Worm (Caenorhabditis elegans): ENCODE data around the gene tlk-1.

The tlk-1 gene

DNA sequence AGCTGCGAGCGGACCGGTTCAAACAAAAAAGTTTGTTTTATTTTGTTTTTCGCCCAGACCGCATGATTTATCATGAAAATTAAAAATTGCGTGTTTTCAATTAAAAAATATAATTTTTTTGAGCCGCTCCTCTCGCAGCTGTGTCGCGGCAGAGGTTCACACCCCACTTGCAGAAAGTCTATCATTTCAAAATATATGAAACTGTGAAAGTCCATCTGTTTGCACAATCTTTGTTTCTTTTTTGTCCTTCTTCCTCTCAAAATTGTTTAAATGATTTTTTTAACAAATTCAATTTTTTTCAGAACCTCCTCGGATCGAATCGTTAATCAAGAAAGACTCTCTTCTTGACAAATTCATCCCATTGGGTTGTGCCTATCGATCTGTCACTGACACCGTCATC, at the start of gene tlk-1:
Gene tlk-1, plus strand, starts transcription at position 301 of the 400 bp plus-strand sequence.
- no peak for TF ChIP-seq rnt-1 (tag; optimal IDR thresholded peaks at IDR 0.05)
- TF ChIP-seq nhr-90 (tag; optimal IDR thresholded peaks at IDR 0.05; ENCODE audit: poor library complexity) = no peak
- no peak for TF ChIP-seq zip-4 (GFP tag; optimal IDR thresholded peaks at IDR 0.05)
- TF ChIP-seq sptf-1 (tag; optimal IDR thresholded peaks at IDR 0.05) = no peak
- no peak for TF ChIP-seq swsn-7 (tag; optimal IDR thresholded peaks at IDR 0.05)

DNA sequence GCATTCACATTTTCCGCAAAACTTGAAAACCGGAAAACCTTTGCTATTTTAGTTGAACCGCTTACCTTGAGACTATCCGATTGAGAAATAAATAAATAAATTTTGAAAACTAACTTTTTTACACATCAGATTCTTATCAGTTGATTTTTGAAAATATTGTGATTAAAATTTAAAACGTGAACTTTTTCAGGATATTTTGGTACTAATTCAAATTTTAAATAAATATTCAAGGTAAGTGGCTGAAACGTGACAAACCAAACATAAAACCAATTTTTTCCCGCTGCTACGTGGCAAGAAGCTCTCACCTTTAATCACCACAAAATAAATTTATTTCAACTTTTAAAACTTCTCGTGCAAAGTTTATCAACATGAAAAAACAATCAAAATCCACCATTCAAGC, 47.8 kb upstream of the tlk-1 start, which contains the start of gene C15H7.3:
Gene C15H7.3, minus strand, starts transcription at position 101 of the 400 bp plus-strand sequence.
- TF ChIP-seq elt-3 (tag; optimal IDR thresholded peaks at IDR 0.05) = no peak
- no peak for TF ChIP-seq nhr-47 (tag; optimal IDR thresholded peaks at IDR 0.05)
- TF ChIP-seq pqm-1 (tag; optimal IDR thresholded peaks at IDR 0.05) = no peak
- no peak for TF ChIP-seq unc-30 (tag; optimal IDR thresholded peaks at IDR 0.05)
- TF ChIP-seq xbp-1 (tag; optimal IDR thresholded peaks at IDR 0.05) = no peak
- TF ChIP-seq nhr-84 (tag; optimal IDR thresholded peaks at IDR 0.05) = no peak
- TF ChIP-seq jun-1 (tag; optimal IDR thresholded peaks at IDR 0.05) = no peak
- no peak for TF ChIP-seq nhr-28 (tag; optimal IDR thresholded peaks at IDR 0.05)
- no peak for TF ChIP-seq C34B4.2 (tag; optimal IDR thresholded peaks at IDR 0.05)
- no peak for TF ChIP-seq snu-23 (GFP tag; optimal IDR thresholded peaks at IDR 0.05)
- TF ChIP-seq egl-27 (tag; optimal IDR thresholded peaks at IDR 0.05) = no peak
- TF ChIP-seq pax-3 (tag; optimal IDR thresholded peaks at IDR 0.05) = no peak
- no peak for TF ChIP-seq nhr-20 (tag; optimal IDR thresholded peaks at IDR 0.05)
- TF ChIP-seq ceh-8 (GFP tag; optimal IDR thresholded peaks at IDR 0.05) = no peak

DNA sequence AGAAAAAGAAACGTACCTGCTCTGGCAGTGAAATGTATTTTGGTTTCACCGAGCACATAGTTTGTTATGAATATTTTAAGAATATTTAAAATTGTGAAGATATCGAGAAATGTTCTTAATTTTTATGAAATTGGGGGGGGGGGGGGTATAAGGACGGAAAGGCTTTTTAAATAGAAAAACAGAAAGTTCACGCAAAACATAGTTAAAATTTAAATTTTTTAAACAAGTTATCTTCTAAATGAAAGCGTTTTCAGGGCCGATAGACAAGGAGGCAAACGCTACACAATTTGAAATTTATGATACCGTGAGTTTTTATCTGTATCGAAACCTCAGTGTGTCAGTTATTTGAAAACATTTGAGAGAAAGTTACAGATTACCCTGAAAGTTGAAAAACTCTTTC, 43.9 kb upstream of the tlk-1 start, which contains the start of gene C15H7.4:
Gene C15H7.4, minus strand, starts transcription at position 101 of the 400 bp plus-strand sequence.
- TF ChIP-seq Y116A8C.19 (tag; optimal IDR thresholded peaks at IDR 0.05; ENCODE audit: borderline replicate concordance) (no peak), mdl-1 (tag; optimal IDR thresholded peaks at IDR 0.05) (no peak), swsn-7 (tag; optimal IDR thresholded peaks at IDR 0.05) (no peak), irx-1 (tag; optimal IDR thresholded peaks at IDR 0.05) (no peak), ztf-4 (tag; optimal IDR thresholded peaks at IDR 0.05) (no peak), ama-1 (optimal IDR thresholded peaks at IDR 0.05) (no peak), nhr-90 (tag; optimal IDR thresholded peaks at IDR 0.05; ENCODE audit: poor library complexity) (no peak), ceh-90 (tag; optimal IDR thresholded peaks at IDR 0.05) (no peak), ceh-82 (tag; optimal IDR thresholded peaks at IDR 0.05) (no peak), fkh-4 (tag; optimal IDR thresholded peaks at IDR 0.05; ENCODE audit: borderline replicate concordance) (no peak), pqm-1 (tag; optimal IDR thresholded peaks at IDR 0.05) (no peak), unc-86 (tag; optimal IDR thresholded peaks at IDR 0.05) (no peak)

DNA sequence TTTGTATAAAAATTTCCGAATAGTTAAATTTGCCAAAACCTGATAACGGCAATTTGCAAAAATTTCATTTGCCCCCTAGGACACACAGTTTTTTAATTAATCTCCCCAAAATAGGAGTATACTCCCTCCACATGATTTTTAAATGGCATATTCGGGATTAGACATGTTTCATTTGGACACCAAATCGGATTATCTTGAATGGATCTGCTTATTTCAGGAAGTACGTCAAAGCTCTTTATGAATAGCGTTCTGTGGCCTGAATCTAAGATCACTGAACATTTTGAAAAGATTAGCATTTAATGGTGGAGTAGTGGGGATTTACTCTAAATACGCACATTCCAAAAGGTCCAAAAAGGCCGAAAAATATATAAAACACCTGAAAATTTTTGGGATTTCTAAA, 41.1 kb upstream of the tlk-1 start:
- TF ChIP-seq pax-3 (tag; optimal IDR thresholded peaks at IDR 0.05) (peak; percentile 53), isw-1 (GFP tag; IDR thresholded peaks at IDR 0.05) (no peak), dsc-1 (tag; optimal IDR thresholded peaks at IDR 0.05) (peak; percentile 94), fkh-8 (tag; optimal IDR thresholded peaks at IDR 0.05) (peak; percentile 30)

DNA sequence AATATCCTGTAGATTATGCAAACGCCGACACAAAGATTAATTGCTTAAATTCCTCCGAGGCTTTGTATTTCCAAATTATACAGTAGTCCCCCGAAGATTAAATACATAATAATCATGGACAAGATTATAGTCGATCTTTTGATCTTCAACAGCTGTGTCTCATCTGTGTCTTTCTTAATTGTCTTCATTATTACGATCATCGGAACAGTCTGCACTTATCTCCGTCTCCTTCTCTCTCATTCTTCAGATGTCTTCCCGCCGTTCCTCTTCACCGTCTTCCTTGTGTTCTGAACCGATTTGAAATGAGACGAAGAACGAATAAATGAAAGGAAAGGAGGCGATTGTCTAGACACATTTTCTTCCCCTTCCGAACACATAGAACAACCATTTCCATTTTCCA, 38.6 kb upstream of the tlk-1 start:
- TF ChIP-seq nhr-85 (tag) (peak; percentile 39), nhr-20 (tag; optimal IDR thresholded peaks at IDR 0.05) (peak; percentile 24), lin-14 (GFP tag; optimal IDR thresholded peaks at IDR 0.05) (peak; percentile 30), unc-30 (tag; optimal IDR thresholded peaks at IDR 0.05) (no peak), nhr-19 (GFP tag; conservative IDR thresholded peaks at IDR 0.05) (peak; percentile 56), ceh-8 (GFP tag; optimal IDR thresholded peaks at IDR 0.05) (no peak), efl-1 (optimal IDR thresholded peaks at IDR 0.05) (no peak), efl-1 (GFP tag; optimal IDR thresholded peaks at IDR 0.05 in 1 of 2) (peak in 1 of 2 experiments; percentile 38), dsc-1 (tag; optimal IDR thresholded peaks at IDR 0.05) (peak; percentile 28)

Measured in whole organism, L1 larva.